Worm (Caenorhabditis elegans) whole organism, L4/young adult: ENCODE measurements around the gene aagr-4.

ENCODE experiments used
- W03F9.2 ChIP-seq: fragments of 150-350 bp; optimal IDR thresholded peaks from 2 replicates; lab custom pipeline; 2014; ENCODE audit warnings: missing biosample characterization, missing genetic modification characterization
- dao-5 ChIP-seq: sonication (generic microtip); optimal IDR thresholded peaks from 2 replicates; lab custom pipeline; 2016; ENCODE audit warnings: missing genotype, missing genetic modification characterization, moderate library complexity, missing compliant biosample characterization
- him-1 ChIP-seq: sonication (generic microtip); optimal IDR thresholded peaks from 2 replicates; lab custom pipeline; 2016; ENCODE audit warnings: missing genotype, missing genetic modification reagents, missing genetic modification characterization, missing compliant biosample characterization

- TF ChIP-seq him-1 (tag; lab: Kevin White, UChicago), result no peak
- no peak for TF ChIP-seq W03F9.2
- no peak for TF ChIP-seq dao-5 (tag; lab: Kevin White, UChicago)
Measured at ce11 chrX:440420-440819, 20.0 kb upstream of the aagr-4 start.
